Fruit fly (Drosophila melanogaster) S2 (cell line): ENCODE measurements around the gene Gr98a.

Experiments
- CG8478 ChIP-seq: fragments of >200 bp; optimal IDR thresholded peaks from 2 replicates; lab custom pipeline; 2018
- CTCF ChIP-seq, 2 experiments: fragments of >200 bp; optimal IDR thresholded peaks; 2 replicates each; lab custom pipeline; 2018

DNA sequence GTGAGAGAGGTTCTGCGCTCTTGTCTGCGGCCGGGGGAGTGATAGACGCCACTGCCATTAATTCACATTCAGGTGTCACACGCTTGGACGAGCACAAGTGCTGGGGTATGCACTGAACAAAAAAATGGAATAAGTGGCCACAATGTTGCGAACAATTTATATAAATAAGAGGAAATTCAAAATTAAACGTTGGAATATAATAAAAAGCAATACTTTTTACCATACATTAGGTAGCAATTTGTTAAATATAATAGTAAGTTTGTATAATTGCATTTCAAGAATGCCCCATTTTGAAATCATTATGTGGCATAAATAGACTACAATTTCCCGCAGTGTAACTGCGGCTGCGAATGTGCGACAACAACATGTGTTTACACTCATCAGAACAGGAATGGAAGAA is 32.2 kb downstream of the Gr98a start:
- no peak for TF ChIP-seq CG8478 (lab: Kevin White, UChicago)
- TF ChIP-seq CTCF (optimal IDR thresholded peaks at IDR 0.05; lab: Kevin White, UChicago): no peak
